Fruit fly (Drosophila melanogaster) whole organism, wandering third instar larva: Measurements from ENCODE around the gene Or22c.

ENCODE experiments used
- Abd-B ChIP-seq: fragments of >200 bp; optimal IDR thresholded peaks from 2 replicates; lab custom pipeline; 2017; ENCODE audit warnings: missing biosample characterization, missing genetic modification characterization
- CG32264 ChIP-seq: fragments of 200-800 bp; sonication (Bioruptor generic); optimal IDR thresholded peaks from 2 replicates; lab custom pipeline; 2016; ENCODE audit warnings: missing biosample characterization, missing genetic modification characterization
- CG9705 ChIP-seq: fragments of 200-800 bp; sonication (Bioruptor generic); optimal IDR thresholded peaks from 2 replicates; lab custom pipeline; 2018; ENCODE audit warnings: missing biosample characterization, mild to moderate bottlenecking, missing genetic modification characterization
- CrebA ChIP-seq: fragments of 200-800 bp; sonication (Bioruptor generic); optimal IDR thresholded peaks from 2 replicates; lab custom pipeline; 2016; ENCODE audit warnings: missing biosample characterization, mild to moderate bottlenecking, missing genetic modification characterization, borderline replicate concordance
- Dfd ChIP-seq: fragments of >200 bp; optimal IDR thresholded peaks from 2 replicates; lab custom pipeline; 2017; ENCODE audit warnings: missing biosample characterization, missing genetic modification characterization
- Dif ChIP-seq: fragments of 200-275, 200-300 bp; sonication (Bioruptor generic); optimal IDR thresholded peaks from 2 replicates; lab custom pipeline; 2018; ENCODE audit warnings: missing biosample characterization, missing genetic modification characterization; ENCODE audit not compliant: partially characterized antibody
- HLH106 ChIP-seq: fragments of 200-800 bp; optimal IDR thresholded peaks from 3 replicates; lab custom pipeline; 2019; ENCODE audit warnings: missing biosample characterization, mild to moderate bottlenecking, missing genetic modification characterization, moderate library complexity
- Hnf4 ChIP-seq: fragments of 200-800 bp; sonication (Bioruptor generic); optimal IDR thresholded peaks from 2 replicates; lab custom pipeline; 2016; ENCODE audit warnings: missing biosample characterization, mild to moderate bottlenecking, missing genetic modification characterization
- Hr78 ChIP-seq: fragments of >200 bp; optimal IDR thresholded peaks from 2 replicates; lab custom pipeline; 2017; ENCODE audit warnings: missing biosample characterization, missing genetic modification characterization
- Hr83 ChIP-seq: fragments of 200-300 bp; sonication (Bioruptor generic); optimal IDR thresholded peaks from 2 replicates; lab custom pipeline; 2016; ENCODE audit warnings: missing biosample characterization, mild to moderate bottlenecking, missing genetic modification characterization, moderate library complexity; ENCODE audit not compliant: poor library complexity, severe bottlenecking
- Jra ChIP-seq: sonication (Bioruptor generic); optimal IDR thresholded peaks from 2 replicates; lab custom pipeline; 2016; ENCODE audit warnings: missing biosample characterization, missing genetic modification characterization
- Mio ChIP-seq: sonication (Bioruptor generic); optimal IDR thresholded peaks from 2 replicates; lab custom pipeline; 2016; ENCODE audit warnings: missing biosample characterization, missing genetic modification characterization
- Myc ChIP-seq: fragments of >200 bp; optimal IDR thresholded peaks from 2 replicates; lab custom pipeline; 2017
- N ChIP-seq: fragments of >200 bp; optimal IDR thresholded peaks from 2 replicates; lab custom pipeline; 2018; ENCODE audit warnings: missing biosample characterization, missing external identifiers, missing genetic modification characterization
- Rel ChIP-seq, 2 experiments: fragments of 200-800 bp; sonication (Bioruptor generic) in 1 of 2; optimal IDR thresholded peaks; 2 replicates in 1 of 2; 3 replicates in 1 of 2; lab custom pipeline; 2016 to 2019; ENCODE audit warnings: mild to moderate bottlenecking in 2 of 2, missing biosample characterization in 2 of 2, missing genetic modification characterization in 2 of 2, moderate library complexity in 1 of 2
- Sp1 ChIP-seq: fragments of 200-800 bp; sonication (Bioruptor generic); optimal IDR thresholded peaks from 3 replicates; lab custom pipeline; 2019; ENCODE audit warnings: missing biosample characterization, mild to moderate bottlenecking, missing genetic modification characterization, moderate library complexity
- Vsx2 ChIP-seq: fragments of 200-300, 225-300 bp; sonication (Bioruptor generic); optimal IDR thresholded peaks from 2 replicates; lab custom pipeline; 2018; ENCODE audit warnings: missing biosample characterization, missing genetic modification characterization; ENCODE audit not compliant: partially characterized antibody
- br ChIP-seq: fragments of 200-800 bp; sonication (Bioruptor generic); optimal IDR thresholded peaks from 2 replicates; lab custom pipeline; 2016; ENCODE audit warnings: missing biosample characterization, missing genetic modification characterization
- dl ChIP-seq, 2 experiments: fragments of 175-275, 200-275 bp in 1 of 2; fragments of 200-275 bp in 1 of 2; sonication (Bioruptor generic); optimal IDR thresholded peaks; lab custom pipeline; 2018; ENCODE audit warnings: mild to moderate bottlenecking in 2 of 2, missing biosample characterization in 2 of 2, missing genetic modification characterization in 2 of 2, moderate library complexity in 2 of 2; ENCODE audit not compliant: partially characterized antibody in 2 of 2, insufficient read depth in 1 of 2
- dmrt93B ChIP-seq: fragments of 200-800 bp; sonication (Bioruptor generic); optimal IDR thresholded peaks from 2 replicates; lab custom pipeline; 2018; ENCODE audit warnings: missing biosample characterization, mild to moderate bottlenecking, missing genetic modification characterization
- dsf ChIP-seq: sonication (Bioruptor generic); optimal IDR thresholded peaks from 2 replicates; lab custom pipeline; 2016; ENCODE audit warnings: missing biosample characterization, missing genetic modification characterization, borderline replicate concordance
- ey ChIP-seq: fragments of 200-800 bp; sonication (Bioruptor generic); optimal IDR thresholded peaks from 2 replicates; lab custom pipeline; 2016; ENCODE audit warnings: missing biosample characterization, missing genetic modification characterization
- foxo ChIP-seq, 2 experiments: fragments of 200-800 bp; sonication (Bioruptor generic); optimal IDR thresholded peaks; 2 replicates in 1 of 2; 3 replicates in 1 of 2; lab custom pipeline; 2016 to 2017; ENCODE audit warnings: missing biosample characterization in 2 of 2, missing genetic modification characterization in 2 of 2
- fru ChIP-seq: fragments of 200-800 bp; sonication (Bioruptor generic); optimal IDR thresholded peaks from 3 replicates; lab custom pipeline; 2016; ENCODE audit warnings: missing biosample characterization, mild to moderate bottlenecking, missing genetic modification characterization
- h ChIP-seq: fragments of 200-800 bp; sonication (Bioruptor generic); optimal IDR thresholded peaks from 3 replicates; lab custom pipeline; 2016; ENCODE audit warnings: missing biosample characterization, mild to moderate bottlenecking, missing genetic modification characterization
- jim ChIP-seq: fragments of 175-275, 200-325 bp; sonication (Bioruptor generic); optimal IDR thresholded peaks from 2 replicates; lab custom pipeline; 2016; ENCODE audit warnings: missing biosample characterization, mild to moderate bottlenecking, missing genetic modification characterization
- lola ChIP-seq: fragments of >200 bp; optimal IDR thresholded peaks from 2 replicates; lab custom pipeline; 2017; ENCODE audit warnings: missing biosample characterization, missing genetic modification characterization
- pan ChIP-seq: fragments of >200 bp; optimal IDR thresholded peaks from 2 replicates; lab custom pipeline; 2017
- psq ChIP-seq: fragments of 200-800 bp; sonication (Bioruptor generic); optimal IDR thresholded peaks from 3 replicates; lab custom pipeline; 2017; ENCODE audit warnings: missing biosample characterization, mild to moderate bottlenecking, missing genetic modification characterization, moderate library complexity
- rgr ChIP-seq: fragments of 200-800 bp; sonication (Bioruptor generic); optimal IDR thresholded peaks from 3 replicates; lab custom pipeline; 2016; ENCODE audit warnings: missing biosample characterization, mild to moderate bottlenecking, missing genetic modification characterization
- sage ChIP-seq: fragments of 200-800 bp; sonication (Bioruptor generic); optimal IDR thresholded peaks from 2 replicates; lab custom pipeline; 2016; ENCODE audit warnings: missing biosample characterization, mild to moderate bottlenecking, missing genetic modification characterization
- sv ChIP-seq: fragments of 200-800 bp; sonication (Bioruptor generic); optimal IDR thresholded peaks from 3 replicates; lab custom pipeline; 2016; ENCODE audit warnings: missing biosample characterization, missing genetic modification characterization
- tai ChIP-seq: sonication (Bioruptor generic); optimal IDR thresholded peaks from 2 replicates; lab custom pipeline; 2016; ENCODE audit warnings: missing biosample characterization, missing genetic modification characterization
- usp ChIP-seq: fragments of >200 bp; optimal IDR thresholded peaks from 2 replicates; lab custom pipeline; 2017; ENCODE audit warnings: missing biosample characterization, missing genetic modification characterization

Gene Or22c

dm6 chr2L:2054289-2054688 is at the start of gene Or22c:
Or22c (plus strand) TSS chr2L:2054589.
- no peak for TF ChIP-seq jim (GFP tag; lab: Kevin White, UChicago)
- no peak for TF ChIP-seq Vsx2 (GFP tag; lab: Kevin White, UChicago)
- no peak for TF ChIP-seq dmrt93B
- no peak for TF ChIP-seq psq (GFP tag; lab: Kevin White, UChicago)
- no peak for TF ChIP-seq Myc (lab: Kevin White, UChicago)
- TF ChIP-seq Jra (GFP tag; lab: Kevin White, UChicago) = no peak
- TF ChIP-seq HLH106 (tag; lab: Kevin White, UChicago) = no peak
- TF ChIP-seq sv (GFP tag; lab: Kevin White, UChicago) = no peak
- TF ChIP-seq CG32264 (GFP tag; lab: Kevin White, UChicago) = no peak
- no peak for TF ChIP-seq tai (GFP tag; lab: Kevin White, UChicago)
- no peak for TF ChIP-seq sage (GFP tag; lab: Kevin White, UChicago)
- TF ChIP-seq Abd-B (GFP tag; lab: Kevin White, UChicago) = no peak
- no peak for TF ChIP-seq pan
- no peak for TF ChIP-seq Hnf4 (GFP tag; lab: Kevin White, UChicago)
- no peak for TF ChIP-seq ey (GFP tag; lab: Kevin White, UChicago)

dm6 chr2L:2006082-2006669 is 48.2 kb upstream of the Or22c start, which contains the start of gene CG33543:
CG33543 (minus strand) TSS chr2L:2006313.
- TF ChIP-seq CrebA = no peak
- no peak for TF ChIP-seq ey (GFP tag; lab: Kevin White, UChicago)
- no peak for TF ChIP-seq foxo (GFP tag; optimal IDR thresholded peaks at IDR 0.05; lab: Kevin White, UChicago)
- no peak for TF ChIP-seq Hr78 (GFP tag; lab: Kevin White, UChicago)
- TF ChIP-seq Mio (GFP tag; lab: Kevin White, UChicago) = no peak
- no peak for TF ChIP-seq usp (GFP tag; lab: Kevin White, UChicago)
- TF ChIP-seq Rel (GFP tag; optimal IDR thresholded peaks at IDR 0.05; lab: Kevin White, UChicago) = no peak
- TF ChIP-seq Rel (tag; optimal IDR thresholded peaks at IDR 0.05; lab: Kevin White, UChicago) = no peak
- TF ChIP-seq lola (GFP tag; lab: Kevin White, UChicago) = no peak
- TF ChIP-seq, all 38 proteins: peak for 0

- TF ChIP-seq Hr83 (GFP tag; lab: Kevin White, UChicago) (no peak), rgr (GFP tag; lab: Kevin White, UChicago) (no peak), dmrt93B (no peak), HLH106 (tag; lab: Kevin White, UChicago) (no peak), dsf (GFP tag; lab: Kevin White, UChicago) (no peak), tai (GFP tag; lab: Kevin White, UChicago) (no peak), Myc (lab: Kevin White, UChicago) (no peak), Dif (no peak), Jra (GFP tag; lab: Kevin White, UChicago) (no peak), Rel (GFP tag; optimal IDR thresholded peaks at IDR 0.05; lab: Kevin White, UChicago) (no peak), Rel (tag; optimal IDR thresholded peaks at IDR 0.05; lab: Kevin White, UChicago) (no peak), Dfd (no peak), CG9705 (GFP tag; lab: Kevin White, UChicago) (no peak), dl (GFP tag; optimal IDR thresholded peaks at IDR 0.05; lab: Kevin White, UChicago; ENCODE audit: insufficient read depth in 1 of 2, partially characterized antibody in 2 of 2) (no peak), Hr78 (GFP tag; lab: Kevin White, UChicago) (no peak), Vsx2 (GFP tag; lab: Kevin White, UChicago) (no peak), N (GFP tag; lab: Kevin White, UChicago) (no peak), br (GFP tag; lab: Kevin White, UChicago) (no peak), jim (GFP tag; lab: Kevin White, UChicago) (no peak), usp (GFP tag; lab: Kevin White, UChicago) (no peak)
- TF ChIP-seq, all 38 proteins: peak for 0
Measured at dm6 chr2L:2007093-2007492, 47.3 kb upstream of the Or22c start, which contains the start of gene CG15353. CG15353 (minus strand) TSS chr2L:2007193.

dm6 chr2L:2008114-2008513 is 46.3 kb upstream of the Or22c start, which contains the start of gene Nplp4:
Nplp4 (plus strand) TSS chr2L:2008414.
- TF ChIP-seq Mio (GFP tag; lab: Kevin White, UChicago) (no peak), psq (GFP tag; lab: Kevin White, UChicago) (no peak), lola (GFP tag; lab: Kevin White, UChicago) (no peak), CG9705 (GFP tag; lab: Kevin White, UChicago) (no peak), Rel (GFP tag; optimal IDR thresholded peaks at IDR 0.05; lab: Kevin White, UChicago) (no peak), Rel (tag; optimal IDR thresholded peaks at IDR 0.05; lab: Kevin White, UChicago) (no peak), sv (GFP tag; lab: Kevin White, UChicago) (no peak), h (no peak), tai (GFP tag; lab: Kevin White, UChicago) (no peak), Myc (lab: Kevin White, UChicago) (no peak), foxo (GFP tag; optimal IDR thresholded peaks at IDR 0.05; lab: Kevin White, UChicago) (no peak), Hr78 (GFP tag; lab: Kevin White, UChicago) (no peak), br (GFP tag; lab: Kevin White, UChicago) (no peak), N (GFP tag; lab: Kevin White, UChicago) (no peak), Sp1 (GFP tag; lab: Kevin White, UChicago) (no peak), Jra (GFP tag; lab: Kevin White, UChicago) (no peak), Dif (no peak), fru (GFP tag; lab: Kevin White, UChicago) (no peak), Abd-B (GFP tag; lab: Kevin White, UChicago) (no peak)
